Worm (Caenorhabditis elegans) whole organism, young adult: Measurements from ENCODE around the gene ifas-2.

ENCODE experiments used
- B0019.2 ChIP-seq: fragments of 200-800 bp; sonication (Bioruptor generic); conservative IDR thresholded peaks from 2 replicates; pipeline ENCODE4 v1.3.6; 2022; ENCODE audit warnings: missing genetic modification reagents, missing genetic modification characterization, missing compliant biosample characterization
- B0035.1 ChIP-seq: sonication (generic microtip); optimal IDR thresholded peaks from 2 replicates; lab custom pipeline; 2016; ENCODE audit warnings: missing genetic modification characterization, mild to moderate bottlenecking, missing compliant biosample characterization, missing genotype, missing genetic modification reagents
- C06A6.2 ChIP-seq: fragments of 200-800 bp; sonication (Bioruptor generic); conservative IDR thresholded peaks from 2 replicates; pipeline ENCODE4 v1.3.6; 2022; ENCODE audit warnings: missing genetic modification characterization, missing compliant biosample characterization
- F37B4.10 ChIP-seq: fragments of 200-800 bp; sonication (Bioruptor generic); IDR thresholded peaks from 2 replicates; pipeline ENCODE4 v1.3.6; 2022; ENCODE audit warnings: missing genetic modification characterization, missing compliant biosample characterization
- F39B2.1 ChIP-seq: fragments of 200-800 bp; sonication (Bioruptor generic); IDR thresholded peaks from 2 replicates; pipeline ENCODE4 v1.3.6; 2022; ENCODE audit warnings: missing genetic modification reagents, missing genetic modification characterization, missing compliant biosample characterization
- F52B5.7 ChIP-seq: sonication (generic microtip); optimal IDR thresholded peaks from 2 replicates; lab custom pipeline; 2016; ENCODE audit warnings: mild to moderate bottlenecking, missing genetic modification characterization, missing compliant biosample characterization
- F57C9.4 ChIP-seq: sonication (generic microtip); optimal IDR thresholded peaks from 2 replicates; lab custom pipeline; 2017; ENCODE audit warnings: mild to moderate bottlenecking, missing genetic modification characterization, missing compliant biosample characterization
- Y53F4B.3 ChIP-seq: fragments of 200-800 bp; sonication (Bioruptor generic); IDR thresholded peaks from 2 replicates; pipeline ENCODE4 v1.3.6; 2022; ENCODE audit warnings: missing genetic modification reagents, missing genetic modification characterization, missing compliant biosample characterization
- Y53G8AR.9 ChIP-seq: fragments of 200-800 bp; sonication (Bioruptor generic); conservative IDR thresholded peaks from 2 replicates; pipeline ENCODE4 v1.3.6; 2022; ENCODE audit warnings: missing genetic modification reagents, missing genetic modification characterization, missing compliant biosample characterization
- Y79H2A.3 ChIP-seq: fragments of 200-800 bp; sonication (Bioruptor generic); conservative IDR thresholded peaks from 2 replicates; pipeline ENCODE4 v1.3.6; 2022; ENCODE audit warnings: missing genetic modification reagents, missing genetic modification characterization, missing compliant biosample characterization
- atf-7 ChIP-seq: sonication (generic microtip); optimal IDR thresholded peaks from 2 replicates; lab custom pipeline; 2017; ENCODE audit warnings: mild to moderate bottlenecking, missing genetic modification characterization, missing compliant biosample characterization
- attf-3 ChIP-seq: fragments of 200-800 bp; sonication (Bioruptor generic); conservative IDR thresholded peaks from 2 replicates; pipeline ENCODE4 v1.3.6; 2022; ENCODE audit warnings: missing genetic modification reagents, missing genetic modification characterization, missing compliant biosample characterization
- attf-5 ChIP-seq: fragments of 200-800 bp; sonication (Bioruptor generic); optimal IDR thresholded peaks from 2 replicates; lab custom pipeline; 2018; ENCODE audit warnings: mild to moderate bottlenecking, missing genetic modification characterization, missing compliant biosample characterization
- dox-1 ChIP-seq: fragments of 200-800 bp; sonication (Bioruptor generic); IDR thresholded peaks from 2 replicates; pipeline ENCODE4 v1.3.6; 2022; ENCODE audit warnings: missing genetic modification reagents, missing genetic modification characterization, missing compliant biosample characterization
- dpff-1 ChIP-seq: sonication (generic microtip); optimal IDR thresholded peaks from 2 replicates; lab custom pipeline; 2017; ENCODE audit warnings: mild to moderate bottlenecking, missing genetic modification characterization, missing compliant biosample characterization
- egrh-3 ChIP-seq: fragments of 200-800 bp; sonication (Bioruptor generic); IDR thresholded peaks from 2 replicates; pipeline ENCODE4 v1.3.6; 2022; ENCODE audit warnings: missing genetic modification reagents, missing genetic modification characterization, missing compliant biosample characterization
- hsf-1 ChIP-seq: fragments of 200-800 bp; sonication (Bioruptor generic); IDR thresholded peaks from 2 replicates; pipeline ENCODE4 v1.3.6; 2022; ENCODE audit warnings: missing genetic modification reagents, missing genetic modification characterization, missing compliant biosample characterization
- let-607 ChIP-seq, 2 experiments: fragments of 200-800 bp in 1 of 2; sonication (Bioruptor generic) in 1 of 2; sonication (generic microtip) in 1 of 2; optimal IDR thresholded peaks; 2 replicates each; lab custom pipeline; 2016 to 2018; ENCODE audit warnings: mild to moderate bottlenecking in 2 of 2, missing compliant biosample characterization in 2 of 2, missing genetic modification characterization in 2 of 2, moderate library complexity in 2 of 2, missing genotype in 1 of 2
- lin-26 ChIP-seq: fragments of 200-800 bp; sonication (Bioruptor generic); IDR thresholded peaks from 2 replicates; pipeline ENCODE4 v1.3.6; 2022; ENCODE audit warnings: missing genetic modification reagents, missing genetic modification characterization, missing compliant biosample characterization
- lin-40 ChIP-seq: sonication (generic microtip); optimal IDR thresholded peaks from 2 replicates; lab custom pipeline; 2016; ENCODE audit warnings: missing genetic modification characterization, mild to moderate bottlenecking, missing compliant biosample characterization, missing genotype, missing genetic modification reagents
- lir-1 ChIP-seq: fragments of 200-800 bp; sonication (Bioruptor generic); conservative IDR thresholded peaks from 2 replicates; pipeline ENCODE4 v1.3.6; 2022; ENCODE audit warnings: missing genetic modification reagents, missing genetic modification characterization, missing compliant biosample characterization
- madf-3 ChIP-seq: fragments of 200-800 bp; sonication (Bioruptor generic); IDR thresholded peaks from 2 replicates; pipeline ENCODE4 v1.3.6; 2022; ENCODE audit warnings: missing genetic modification reagents, missing genetic modification characterization, missing compliant biosample characterization
- madf-6 ChIP-seq: fragments of 200-800 bp; sonication (Bioruptor generic); IDR thresholded peaks from 2 replicates; pipeline ENCODE4 v1.3.6; 2022; ENCODE audit warnings: missing genetic modification reagents, missing genetic modification characterization, missing compliant biosample characterization
- madf-8 ChIP-seq: fragments of 200-800 bp; sonication (Bioruptor generic); conservative IDR thresholded peaks from 2 replicates; pipeline ENCODE4 v1.3.6; 2022; ENCODE audit warnings: missing genetic modification reagents, missing genetic modification characterization, missing compliant biosample characterization
- mel-28 ChIP-seq: sonication (generic microtip); optimal IDR thresholded peaks from 2 replicates; lab custom pipeline; 2016; ENCODE audit warnings: borderline replicate concordance, mild to moderate bottlenecking, missing genetic modification characterization, missing compliant biosample characterization
- mes-4 ChIP-seq: sonication (generic microtip); optimal IDR thresholded peaks from 2 replicates; lab custom pipeline; 2016; ENCODE audit warnings: missing genotype, missing genetic modification characterization, missing compliant biosample characterization
- nfya-2 ChIP-seq: fragments of 200-800 bp; sonication (Bioruptor generic); IDR thresholded peaks from 2 replicates; pipeline ENCODE4 v1.3.6; 2022; ENCODE audit warnings: missing genetic modification reagents, missing genetic modification characterization, missing compliant biosample characterization
- nhr-179 ChIP-seq: sonication (generic microtip); optimal IDR thresholded peaks from 2 replicates; lab custom pipeline; 2016; ENCODE audit warnings: mild to moderate bottlenecking, missing genetic modification characterization, missing compliant biosample characterization
- nhr-80 ChIP-seq: sonication (generic microtip); optimal IDR thresholded peaks from 2 replicates; lab custom pipeline; 2016; ENCODE audit warnings: missing genetic modification characterization, missing compliant biosample characterization
- rpc-1 ChIP-seq, 2 experiments: fragments of 150-350 bp in 1 of 2; sonication (generic microtip) in 1 of 2; optimal IDR thresholded peaks; 2 replicates each; lab custom pipeline; 2014 to 2018; ENCODE audit warnings: missing biosample characterization in 1 of 2, missing genetic modification characterization in 1 of 2, missing genetic modification reagents in 1 of 2, missing genotype in 1 of 2
- snpc-1.1 ChIP-seq: sonication (generic microtip); optimal IDR thresholded peaks from 2 replicates; lab custom pipeline; 2017; ENCODE audit warnings: missing genetic modification characterization, mild to moderate bottlenecking, missing compliant biosample characterization, antibody characterized with exemption, moderate library complexity, missing genotype, missing genetic modification reagents; ENCODE audit not compliant: insufficient read depth
- somi-1 ChIP-seq: fragments of 200-800 bp; sonication (Bioruptor generic); optimal IDR thresholded peaks from 2 replicates; lab custom pipeline; 2018; ENCODE audit warnings: mild to moderate bottlenecking, missing genetic modification characterization, missing compliant biosample characterization
- tlf-1 ChIP-seq: fragments of 200-800 bp; sonication (Bioruptor generic); optimal IDR thresholded peaks from 2 replicates; lab custom pipeline; 2018; ENCODE audit warnings: mild to moderate bottlenecking, missing genetic modification characterization, missing compliant biosample characterization
- unc-130 ChIP-seq: sonication (generic microtip); optimal IDR thresholded peaks from 2 replicates; lab custom pipeline; 2016; ENCODE audit warnings: missing genetic modification reagents, missing genetic modification characterization, missing compliant biosample characterization
- ztf-18 ChIP-seq: sonication (generic microtip); optimal IDR thresholded peaks from 2 replicates; lab custom pipeline; 2016; ENCODE audit warnings: missing genotype, mild to moderate bottlenecking, missing genetic modification characterization, missing compliant biosample characterization
- ztf-25 ChIP-seq: fragments of 200-800 bp; sonication (Bioruptor generic); IDR thresholded peaks from 2 replicates; pipeline ENCODE4 v1.3.6; 2022; ENCODE audit warnings: missing genetic modification reagents, missing genetic modification characterization, missing compliant biosample characterization
- ztf-6 ChIP-seq: fragments of 200-800 bp; sonication (Bioruptor generic); IDR thresholded peaks from 2 replicates; pipeline ENCODE4 v1.3.6; 2022; ENCODE audit warnings: missing genetic modification reagents, missing genetic modification characterization, missing compliant biosample characterization

Gene ifas-2

ce11 chrV:16861719-16862118, 27.0 kb downstream of the ifas-2 start, which contains the start of the genes clec-32 and clec-24 (continued):
- TF ChIP-seq mes-4: no peak
- TF ChIP-seq tlf-1: no peak
- no peak for TF ChIP-seq F57C9.4 (tag; lab: Kevin White, UChicago)

- TF ChIP-seq B0019.2 (GFP tag; lab: Robert Waterston, UW) (no peak), let-607 (tag; optimal IDR thresholded peaks at IDR 0.05; lab: Kevin White, UChicago) (no peak), lin-40 (tag; lab: Kevin White, UChicago) (no peak), lin-26 (GFP tag; lab: Robert Waterston, UW) (no peak)
Measured at ce11 chrV:16857977-16858479, 30.7 kb downstream of the ifas-2 start, which contains the start of the genes clec-31 and clec-22. clec-31 (minus strand) TSS chrV:16858077. clec-22 (plus strand) TSS chrV:16858429.

- TF ChIP-seq F37B4.10: no peak
- no peak for TF ChIP-seq Y53G8AR.9 (GFP tag; lab: Robert Waterston, UW)
- no peak for TF ChIP-seq egrh-3
- no peak for TF ChIP-seq nhr-179 (tag; lab: Kevin White, UChicago)
- no peak for TF ChIP-seq attf-5 (GFP tag; lab: Kevin White, UChicago)
- no peak for TF ChIP-seq ztf-25 (GFP tag; lab: Robert Waterston, UW)
- TF ChIP-seq lin-40 (tag; lab: Kevin White, UChicago): no peak
- TF ChIP-seq lir-1: no peak
Measured at ce11 chrV:16853956-16854683, 34.6 kb downstream of the ifas-2 start, which contains the start of the genes clec-35 and clec-27. clec-35 (minus strand) TSS chrV:16854056. clec-27 (plus strand) TSS chrV:16854633.

ce11 chrV:16852002-16852401, 36.7 kb downstream of the ifas-2 start, which contains the start of gene clec-37:
clec-37 (minus strand) TSS chrV:16852102.
- TF ChIP-seq mes-4 (no peak), hsf-1 (GFP tag; lab: Robert Waterston, UW) (no peak), F39B2.1 (no peak), Y79H2A.3 (no peak), madf-6 (GFP tag; lab: Robert Waterston, UW) (no peak), rpc-1 (optimal IDR thresholded peaks at IDR 0.05; lab: Kevin White, UChicago) (no peak), rpc-1 (tag; optimal IDR thresholded peaks at IDR 0.05; lab: Kevin White, UChicago) (no peak), attf-3 (GFP tag; lab: Robert Waterston, UW) (no peak), madf-8 (no peak), snpc-1.1 (tag; lab: Kevin White, UChicago) (no peak), unc-130 (GFP tag; lab: Kevin White, UChicago) (no peak), madf-3 (GFP tag; lab: Robert Waterston, UW) (no peak), dox-1 (GFP tag; lab: Robert Waterston, UW) (no peak), mel-28 (tag; lab: Kevin White, UChicago) (no peak), ztf-18 (no peak), atf-7 (tag; lab: Kevin White, UChicago) (no peak)
- TF ChIP-seq, all 124 proteins: peak for 0

ce11 chrV:16848498-16848897, 40.2 kb downstream of the ifas-2 start, which contains the start of the genes clec-36 and clec-26:
clec-36 (minus strand) TSS chrV:16848598.
clec-26 (plus strand) TSS chrV:16848611.
- TF ChIP-seq C06A6.2 (GFP tag; lab: Robert Waterston, UW) (no peak), nfya-2 (GFP tag; lab: Robert Waterston, UW) (no peak), B0035.1 (tag; lab: Kevin White, UChicago) (no peak), somi-1 (GFP tag; lab: Kevin White, UChicago) (no peak), Y53F4B.3 (GFP tag; lab: Robert Waterston, UW) (no peak), dpff-1 (tag; lab: Kevin White, UChicago) (no peak), F52B5.7 (tag; lab: Kevin White, UChicago) (no peak), ztf-6 (GFP tag; lab: Robert Waterston, UW) (no peak), nhr-80 (tag; lab: Kevin White, UChicago) (peak; percentile 18)
- TF ChIP-seq, all 124 proteins: peak for 1
